Worm (Caenorhabditis elegans): Measurements from ENCODE around the gene C35A5.5.

The C35A5.5 gene

ce11 chrV:10536808-10537207, 31.2 kb downstream of the C35A5.5 start:
- TF ChIP-seq lsy-2 (tag; optimal IDR thresholded peaks at IDR 0.05) (peak; percentile 75 to 93), vab-7 (GFP tag; IDR thresholded peaks at IDR 0.05) (peak; percentile 37; the same call in 1 of the 2 replicates), daf-19 (GFP tag; conservative IDR thresholded peaks at IDR 0.05) (peak; percentile 86), R02D3.7 (tag; optimal IDR thresholded peaks at IDR 0.05) (no peak), unc-130 (GFP tag; optimal IDR thresholded peaks at IDR 0.05) (peak; percentile 46), nhr-41 (GFP tag; IDR thresholded peaks at IDR 0.05) (no peak), cey-2 (tag; optimal IDR thresholded peaks at IDR 0.05; ENCODE audit: borderline replicate concordance, insufficient read depth) (no peak), ceh-28 (tag; optimal IDR thresholded peaks at IDR 0.05) (peak; percentile 44), spr-1 (tag; optimal IDR thresholded peaks at IDR 0.05) (peak; percentile 59), egl-27 (tag; optimal IDR thresholded peaks at IDR 0.05) (no peak), tra-1 (GFP tag; IDR thresholded peaks at IDR 0.05) (peak; percentile 64; the same call in 1 of the 2 replicates), hmg-1.1 (GFP tag; IDR thresholded peaks at IDR 0.05) (peak; percentile 89), F44E2.7 (GFP tag; IDR thresholded peaks at IDR 0.05) (no peak), lin-15B (tag; optimal IDR thresholded peaks at IDR 0.05) (peak; percentile 8), lin-1 (GFP tag; IDR thresholded peaks at IDR 0.05) (0 out of 2 replicates have a peak, but pooled peaks have one; percentile 29), lin-29 (GFP tag; IDR thresholded peaks at IDR 0.05) (0 out of 2 replicates have a peak, but pooled peaks have one; percentile 55), F37D6.2 (tag; optimal IDR thresholded peaks at IDR 0.05) (peak; percentile 85), mep-1 (tag; optimal IDR thresholded peaks at IDR 0.05) (peak; percentile 94), ceh-44 (GFP tag; IDR thresholded peaks at IDR 0.05) (no peak), ama-1 (optimal IDR thresholded peaks at IDR 0.05) (peak; percentile 83), lin-38 (GFP tag; IDR thresholded peaks at IDR 0.05) (no peak; the same call in 1 of the 2 replicates), php-3 (GFP tag; IDR thresholded peaks at IDR 0.05) (peak; percentile 33; the same call in 1 of the 2 replicates), hif-1 (tag; optimal IDR thresholded peaks at IDR 0.05) (peak; percentile 47 to 81), nhr-28 (tag; optimal IDR thresholded peaks at IDR 0.05) (peak; percentile 90), madf-5 (GFP tag; IDR thresholded peaks at IDR 0.05) (no peak), pha-4 (GFP tag; IDR thresholded peaks at IDR 0.05) (peak; percentile 63; the same call in 1 of the 2 replicates), pha-4 (tag; optimal IDR thresholded peaks at IDR 0.05) (peak; percentile 92), dve-1 (tag; optimal IDR thresholded peaks at IDR 0.05; ENCODE audit: insufficient read depth) (peak; percentile 92), lim-7 (GFP tag; IDR thresholded peaks at IDR 0.05) (no peak), snpc-4 (tag; optimal IDR thresholded peaks at IDR 0.05) (peak; percentile 38), nhr-237 (tag; optimal IDR thresholded peaks at IDR 0.05) (no peak), saeg-2 (GFP tag; IDR thresholded peaks at IDR 0.05) (no peak), fkh-10 (GFP tag; optimal IDR thresholded peaks at IDR 0.05) (peak; percentile 98), mdl-1 (tag; optimal IDR thresholded peaks at IDR 0.05) (peak in 1 of 2 experiments; percentile 90), nhr-77 (tag; optimal IDR thresholded peaks at IDR 0.05) (peak; percentile 77), set-16 (GFP tag; IDR thresholded peaks at IDR 0.05) (no peak), F10B5.3 (tag; optimal IDR thresholded peaks at IDR 0.05) (peak; percentile 66), lin-39 (tag; optimal IDR thresholded peaks at IDR 0.05) (no peak), hlh-30 (tag; optimal IDR thresholded peaks at IDR 0.05; ENCODE audit: insufficient read depth) (peak; percentile 87), fos-1 (tag; optimal IDR thresholded peaks at IDR 0.05) (no peak), tag-97 (GFP tag; IDR thresholded peaks at IDR 0.05) (no peak), Y105C5A.15 (GFP tag; IDR thresholded peaks at IDR 0.05) (no peak), ceh-82 (tag; optimal IDR thresholded peaks at IDR 0.05) (no peak), nhr-10 (tag; optimal IDR thresholded peaks at IDR 0.05) (no peak), pqm-1 (tag; optimal IDR thresholded peaks at IDR 0.05) (no peak), duxl-1 (tag; optimal IDR thresholded peaks at IDR 0.05; ENCODE audit: poor library complexity) (peak; percentile 82), mes-2 (tag; optimal IDR thresholded peaks at IDR 0.05; ENCODE audit: poor library complexity, severe bottlenecking) (peak; percentile 91), ceh-32 (tag; optimal IDR thresholded peaks at IDR 0.05; ENCODE audit: poor library complexity) (no peak), sdz-12 (GFP tag; optimal IDR thresholded peaks at IDR 0.05) (no peak), daf-16 (GFP tag; optimal IDR thresholded peaks at IDR 0.05) (peak in 1 of 2 experiments; percentile 71), daf-16 (tag; optimal IDR thresholded peaks at IDR 0.05) (peak; percentile 66)

Measured in whole organism, L4 larva.